Worm (Caenorhabditis elegans) whole organism, L3 larva: Measurements from ENCODE around the gene del-2.

Source experiments
- fkh-10 ChIP-seq: sonication (generic microtip); optimal IDR thresholded peaks from 2 replicates; lab custom pipeline; 2017; ENCODE audit warnings: missing biosample characterization, missing genetic modification reagents, missing genetic modification characterization
- hmg-11 ChIP-seq: sonication (generic microtip); optimal IDR thresholded peaks from 2 replicates; lab custom pipeline; 2016; ENCODE audit warnings: missing genetic modification characterization, missing compliant biosample characterization
- mdl-1 ChIP-seq: fragments of 150-350 bp; optimal IDR thresholded peaks from 2 replicates; lab custom pipeline; 2014; ENCODE audit warnings: missing biosample characterization, missing genetic modification characterization
- nhr-12 ChIP-seq: fragments of 150-350 bp; optimal IDR thresholded peaks from 2 replicates; lab custom pipeline; 2014; ENCODE audit warnings: missing biosample characterization, missing genetic modification characterization
- nhr-25 ChIP-seq: sonication (generic microtip); optimal IDR thresholded peaks from 2 replicates; lab custom pipeline; 2017; ENCODE audit warnings: missing biosample characterization, missing genetic modification characterization
- pqm-1 ChIP-seq: fragments of 150-350 bp; optimal IDR thresholded peaks from 2 replicates; lab custom pipeline; 2017; ENCODE audit warnings: missing biosample characterization, missing genetic modification characterization, inconsistent platforms
- tbx-2 ChIP-seq: sonication (generic microtip); optimal IDR thresholded peaks from 2 replicates; lab custom pipeline; 2016; ENCODE audit warnings: mild to moderate bottlenecking, missing genetic modification characterization, missing compliant biosample characterization
- unc-39 ChIP-seq: sonication (generic microtip); optimal IDR thresholded peaks from 4 replicates; lab custom pipeline; 2017; ENCODE audit warnings: missing biosample characterization, missing genetic modification characterization

- TF ChIP-seq nhr-12 (tag; lab: Kevin White, UChicago) (no peak), unc-39 (tag; lab: Kevin White, UChicago) (no peak), fkh-10 (GFP tag; lab: Kevin White, UChicago) (no peak), nhr-25 (tag; lab: Kevin White, UChicago) (no peak), mdl-1 (no peak), hmg-11 (tag; lab: Kevin White, UChicago) (no peak), pqm-1 (tag; lab: Kevin White, UChicago) (no peak), tbx-2 (tag; lab: Kevin White, UChicago) (no peak)
These were observed 36.2 kb upstream of the del-2 start for ce11 chrIV:9678007-9678406.
